Fruit fly (Drosophila melanogaster) whole organism, embryonic: ENCODE results near the gene yps.

Experiments
- Abd-B ChIP-seq: fragments of 200-800 bp; sonication (Bioruptor generic); optimal IDR thresholded peaks from 2 replicates; lab custom pipeline; 2018; ENCODE audit warnings: missing biosample characterization, mild to moderate bottlenecking, missing genetic modification characterization, moderate library complexity
- Adf1 ChIP-seq: fragments of 200-800 bp; sonication (Bioruptor generic); IDR thresholded peaks from 2 replicates; pipeline ENCODE4 v1.3.6; 2022; ENCODE audit warnings: missing biosample characterization, missing genetic modification characterization
- BtbVII ChIP-seq: fragments of 200-800 bp; sonication (Bioruptor generic); optimal IDR thresholded peaks from 3 replicates; lab custom pipeline; 2017; ENCODE audit warnings: missing biosample characterization, mild to moderate bottlenecking, missing genetic modification characterization
- CG13123 ChIP-seq: fragments of 200-800 bp; sonication (Bioruptor generic); optimal IDR thresholded peaks from 2 replicates; lab custom pipeline; 2016; ENCODE audit warnings: missing biosample characterization, missing genetic modification characterization
- CG13287 ChIP-seq: fragments of 200-800 bp; sonication (Bioruptor generic); IDR thresholded peaks from 2 replicates; pipeline ENCODE4 v1.3.6; 2022; ENCODE audit warnings: missing biosample characterization, missing genetic modification characterization; ENCODE audit not compliant: partially characterized antibody
- CG14710 ChIP-seq: fragments of 200-800 bp; sonication (Bioruptor generic); optimal IDR thresholded peaks from 3 replicates; lab custom pipeline; 2019; ENCODE audit warnings: missing biosample characterization, mild to moderate bottlenecking, missing genetic modification characterization, moderate library complexity
- CG17328 ChIP-seq: fragments of 200-800 bp; sonication (Bioruptor generic); IDR thresholded peaks from 2 replicates; pipeline ENCODE4 v1.3.6; 2022; ENCODE audit warnings: missing biosample characterization, missing genetic modification characterization
- CG17361 ChIP-seq: fragments of 200-800 bp; sonication (Bioruptor generic); IDR thresholded peaks from 3 replicates; pipeline ENCODE4 v1.3.6; 2022; ENCODE audit warnings: missing biosample characterization, missing genetic modification characterization
- CG2199 ChIP-seq: fragments of 200-800 bp; sonication (Bioruptor generic); IDR thresholded peaks from 3 replicates; pipeline ENCODE4 v1.3.6; 2022; ENCODE audit warnings: missing biosample characterization, missing genetic modification characterization
- CG2678 ChIP-seq: fragments of 200-800 bp; sonication (Bioruptor generic); optimal IDR thresholded peaks from 3 replicates; lab custom pipeline; 2019; ENCODE audit warnings: missing biosample characterization, mild to moderate bottlenecking, missing genetic modification characterization, moderate library complexity
- CG2875 ChIP-seq: fragments of 200-800 bp; sonication (Bioruptor generic); optimal IDR thresholded peaks from 2 replicates; lab custom pipeline; 2017; ENCODE audit warnings: missing biosample characterization, mild to moderate bottlenecking, missing genetic modification characterization, missing genetic modification reagents
- CG32532 ChIP-seq: fragments of 200-800 bp; sonication (Bioruptor generic); IDR thresholded peaks from 2 replicates; pipeline ENCODE4 v1.3.6; 2022; ENCODE audit warnings: missing biosample characterization, missing genetic modification characterization
- CG32772 ChIP-seq: fragments of 200-800 bp; sonication (Bioruptor generic); IDR thresholded peaks from 2 replicates; pipeline ENCODE4 v1.3.6; 2022; ENCODE audit warnings: missing biosample characterization, missing genetic modification characterization
- CG4360 ChIP-seq: fragments of 200-800 bp; sonication (Bioruptor generic); IDR thresholded peaks from 2 replicates; pipeline ENCODE4 v1.3.6; 2022; ENCODE audit warnings: missing biosample characterization, missing genetic modification characterization
- CG4730 ChIP-seq: fragments of 200-800 bp; sonication (Bioruptor generic); IDR thresholded peaks from 2 replicates; pipeline ENCODE4 v1.3.6; 2022; ENCODE audit warnings: missing biosample characterization, missing genetic modification characterization
- CG6854 ChIP-seq: fragments of 200-800 bp; sonication (Bioruptor generic); optimal IDR thresholded peaks from 3 replicates; lab custom pipeline; 2017; ENCODE audit warnings: missing biosample characterization, mild to moderate bottlenecking, missing genetic modification characterization
- CG7271 ChIP-seq: fragments of 200-800 bp; sonication (Bioruptor generic); optimal IDR thresholded peaks from 2 replicates; lab custom pipeline; 2018; ENCODE audit warnings: missing biosample characterization, mild to moderate bottlenecking, missing genetic modification characterization, moderate library complexity
- CG7786 ChIP-seq: fragments of 200-800 bp; sonication (Bioruptor generic); optimal IDR thresholded peaks from 2 replicates; lab custom pipeline; 2016; ENCODE audit warnings: missing biosample characterization, missing genetic modification characterization
- CG8944 ChIP-seq: fragments of 200-800 bp; sonication (Bioruptor generic); optimal IDR thresholded peaks from 3 replicates; lab custom pipeline; 2016; ENCODE audit warnings: missing biosample characterization, missing genetic modification characterization
- CoRest ChIP-seq: fragments of 200-800 bp; sonication (Bioruptor generic); optimal IDR thresholded peaks from 3 replicates; lab custom pipeline; 2018; ENCODE audit warnings: missing biosample characterization, mild to moderate bottlenecking, missing genetic modification characterization, moderate library complexity
- Dip2 ChIP-seq: fragments of 200-800 bp; sonication (Bioruptor generic); IDR thresholded peaks from 2 replicates; pipeline ENCODE4 v1.3.6; 2022; ENCODE audit warnings: missing biosample characterization, missing genetic modification characterization
- Dll ChIP-seq: fragments of 200-800 bp; sonication (Bioruptor generic); IDR thresholded peaks from 4 replicates; pipeline ENCODE4 v1.3.6; 2022; ENCODE audit warnings: missing biosample characterization, missing genetic modification characterization; ENCODE audit not compliant: partially characterized antibody
- ERR ChIP-seq: fragments of 200-800 bp; sonication (Bioruptor generic); optimal IDR thresholded peaks from 2 replicates; lab custom pipeline; 2016; ENCODE audit warnings: missing biosample characterization, missing genetic modification characterization
- Eip74EF ChIP-seq, 2 experiments: fragments of 200-800 bp in 1 of 2; fragments of >200 bp in 1 of 2; sonication (Bioruptor generic) in 1 of 2; optimal IDR thresholded peaks; 2 replicates each; lab custom pipeline; 2017 to 2019; ENCODE audit warnings: missing biosample characterization in 2 of 2, missing genetic modification characterization in 2 of 2, mild to moderate bottlenecking in 1 of 2, moderate library complexity in 1 of 2
- Fer1 ChIP-seq: fragments of 200-800 bp; sonication (Bioruptor generic); optimal IDR thresholded peaks from 2 replicates; lab custom pipeline; 2017; ENCODE audit warnings: missing biosample characterization, mild to moderate bottlenecking, missing genetic modification characterization
- Hr39 ChIP-seq: fragments of >200 bp; optimal IDR thresholded peaks from 2 replicates; lab custom pipeline; 2017
- Med ChIP-seq: fragments of 200-800 bp; sonication (Bioruptor generic); peaks from one replicate; lab custom pipeline; 2016; ENCODE audit warnings: missing biosample characterization, missing genetic modification characterization, mild to moderate bottlenecking, inconsistent platforms, moderate library complexity
- Sin3A ChIP-seq: fragments of >200 bp; optimal IDR thresholded peaks from 2 replicates; lab custom pipeline; 2018
- Sox100B ChIP-seq: fragments of 200-800 bp; sonication (Bioruptor generic); optimal IDR thresholded peaks from 3 replicates; lab custom pipeline; 2018; ENCODE audit warnings: missing biosample characterization, mild to moderate bottlenecking, missing genetic modification characterization
- Sox102F ChIP-seq: fragments of 200-800 bp; sonication (Bioruptor generic); optimal IDR thresholded peaks from 2 replicates; lab custom pipeline; 2018; ENCODE audit warnings: missing biosample characterization, mild to moderate bottlenecking, missing genetic modification characterization, moderate library complexity
- Ssrp ChIP-seq: fragments of 200-800 bp; sonication (Bioruptor generic); optimal IDR thresholded peaks from 2 replicates; lab custom pipeline; 2018; ENCODE audit warnings: missing biosample characterization, mild to moderate bottlenecking, missing genetic modification characterization, moderate library complexity
- ase ChIP-seq: fragments of 200-800 bp; sonication (Bioruptor generic); IDR thresholded peaks from 3 replicates; pipeline ENCODE4 v1.3.6; 2022; ENCODE audit warnings: missing biosample characterization, missing genetic modification characterization
- bab2 ChIP-seq: fragments of 200-800 bp; sonication (Bioruptor generic); optimal IDR thresholded peaks from 2 replicates; lab custom pipeline; 2016; ENCODE audit warnings: missing biosample characterization, missing genetic modification characterization
- ems ChIP-seq: fragments of 200-800 bp; sonication (Bioruptor generic); optimal IDR thresholded peaks from 3 replicates; lab custom pipeline; 2016; ENCODE audit warnings: missing biosample characterization, missing genetic modification characterization
- eyg ChIP-seq: fragments of 200-800 bp; sonication (Bioruptor generic); optimal IDR thresholded peaks from 3 replicates; lab custom pipeline; 2016; ENCODE audit warnings: missing biosample characterization, missing genetic modification characterization
- h ChIP-seq: fragments of >200 bp; optimal IDR thresholded peaks from 2 replicates; lab custom pipeline; 2017
- lola ChIP-seq, 3 experiments: fragments of >200 bp in 2 of 3; fragments of 200-800 bp in 1 of 3; sonication (Bioruptor generic) in 1 of 3; optimal IDR thresholded peaks; 2 replicates each; lab custom pipeline; 2017 to 2019; ENCODE audit warnings: missing biosample characterization in 3 of 3, missing genetic modification characterization in 3 of 3, mild to moderate bottlenecking in 1 of 3, moderate library complexity in 1 of 3
- mirr ChIP-seq: fragments of 200-800 bp; sonication (Bioruptor generic); optimal IDR thresholded peaks from 3 replicates; lab custom pipeline; 2018; ENCODE audit warnings: missing biosample characterization, mild to moderate bottlenecking, missing genetic modification characterization
- oc ChIP-seq: fragments of 200-800 bp; sonication (Bioruptor generic); optimal IDR thresholded peaks from 2 replicates; lab custom pipeline; 2018; ENCODE audit warnings: missing biosample characterization, mild to moderate bottlenecking, missing genetic modification characterization, moderate library complexity
- onecut ChIP-seq: fragments of 200-800 bp; sonication (Bioruptor generic); IDR thresholded peaks from 2 replicates; pipeline ENCODE4 v1.3.6; 2022; ENCODE audit warnings: missing biosample characterization, missing genetic modification characterization
- psq ChIP-seq: fragments of 200-800 bp; sonication (Bioruptor generic); optimal IDR thresholded peaks from 2 replicates; lab custom pipeline; 2017; ENCODE audit warnings: missing biosample characterization, missing genetic modification characterization
- pzg ChIP-seq: fragments of 200-800 bp; sonication (Bioruptor generic); optimal IDR thresholded peaks from 3 replicates; lab custom pipeline; 2018; ENCODE audit warnings: missing biosample characterization, mild to moderate bottlenecking, missing genetic modification characterization, moderate library complexity
- ro ChIP-seq: fragments of 200-800 bp; sonication (Bioruptor generic); IDR thresholded peaks from 2 replicates; pipeline ENCODE4 v1.3.6; 2022; ENCODE audit warnings: missing biosample characterization, missing genetic modification characterization
- sc ChIP-seq, 3 experiments: fragments of >200 bp in 2 of 3; fragments of 200-800 bp in 1 of 3; sonication (Bioruptor generic) in 1 of 3; optimal IDR thresholded peaks; 2 replicates in 2 of 3; 3 replicates in 1 of 3; lab custom pipeline; 2017; ENCODE audit warnings: mild to moderate bottlenecking in 1 of 3, missing biosample characterization in 1 of 3, missing genetic modification characterization in 1 of 3, missing genetic modification reagents in 1 of 3
- slbo ChIP-seq: fragments of 200-800 bp; sonication (Bioruptor generic); IDR thresholded peaks from 2 replicates; pipeline ENCODE4 v1.3.6; 2022; ENCODE audit warnings: missing biosample characterization, missing genetic modification characterization
- tin ChIP-seq: fragments of 200-800 bp; sonication (Bioruptor generic); optimal IDR thresholded peaks from 3 replicates; lab custom pipeline; 2016; ENCODE audit warnings: missing biosample characterization, missing genetic modification characterization
- tio ChIP-seq: fragments of 200-800 bp; sonication (Bioruptor generic); optimal IDR thresholded peaks from 2 replicates; lab custom pipeline; 2017; ENCODE audit warnings: missing biosample characterization, missing genetic modification characterization, inconsistent platforms
- trem ChIP-seq: fragments of 200-800 bp; optimal IDR thresholded peaks from 3 replicates; lab custom pipeline; 2019; ENCODE audit warnings: missing biosample characterization, mild to moderate bottlenecking, missing genetic modification characterization, moderate library complexity
- zfh1 ChIP-seq: fragments of 200-800 bp; sonication (Bioruptor generic); IDR thresholded peaks from 3 replicates; pipeline ENCODE4 v1.3.6; 2022; ENCODE audit warnings: missing biosample characterization, missing genetic modification characterization

Gene yps

DNA sequence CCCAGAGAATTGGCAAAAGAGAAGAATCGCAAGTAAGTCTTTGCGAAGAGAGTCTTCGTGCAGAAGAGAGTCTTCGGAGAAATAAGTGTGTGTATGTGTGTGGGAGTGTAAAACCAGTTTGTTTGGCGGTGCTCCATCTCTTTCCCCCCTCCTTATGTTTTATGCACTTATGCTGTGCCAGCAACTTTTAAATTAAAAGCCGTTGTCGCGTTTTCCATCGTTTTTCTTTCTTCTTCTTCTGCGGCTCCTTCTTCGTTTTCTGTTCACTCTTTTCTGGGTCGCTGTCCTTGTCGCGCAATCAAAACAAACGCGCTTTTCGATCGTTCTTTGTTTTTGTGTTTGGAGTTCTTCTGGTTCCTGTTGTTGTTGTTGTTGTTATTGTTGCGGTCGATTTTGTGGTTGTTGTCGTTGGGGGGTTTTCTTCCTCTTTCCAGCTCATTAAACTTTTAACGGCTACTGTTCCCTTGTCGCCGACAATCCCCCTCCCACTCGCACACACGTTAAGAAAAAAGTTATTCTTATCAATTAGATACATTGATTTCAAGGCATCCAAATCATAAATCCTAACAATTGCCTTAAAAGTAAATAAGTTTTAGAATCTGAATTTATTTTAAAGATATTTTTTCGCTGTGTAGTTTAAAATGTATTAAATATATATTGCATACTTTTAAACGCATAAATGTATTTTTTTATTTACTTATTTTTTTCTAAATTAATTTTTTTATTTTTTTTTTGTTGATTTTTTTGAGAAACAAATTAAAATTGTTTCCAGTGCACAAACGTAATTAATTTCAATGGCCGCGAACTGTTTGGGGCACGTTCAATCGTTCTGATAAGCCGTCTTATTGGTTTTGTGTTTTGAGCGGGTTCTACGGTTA, 13.6 kb downstream of the yps start (continued):
- peak; percentile 74 for TF ChIP-seq slbo (GFP tag; lab: Robert Waterston, UW)
- TF ChIP-seq oc (tag; lab: Kevin White, UChicago) = peak; percentile 78
- peak; percentile 72 for TF ChIP-seq Med (GFP tag; lab: Kevin White, UChicago)
- peak; percentile 74; the same call in 1 of the 3 replicates for TF ChIP-seq CG2199 (GFP tag; lab: Robert Waterston, UW)
- peak; percentile 67 for TF ChIP-seq CG4730 (GFP tag; lab: Robert Waterston, UW)
- peak; percentile 91 for TF ChIP-seq trem (tag; lab: Kevin White, UChicago)
- TF ChIP-seq Sox102F (GFP tag; lab: Kevin White, UChicago) = peak; percentile 89
- TF ChIP-seq ro = peak; percentile 56; the same call in 1 of the 2 replicates
- no peak for TF ChIP-seq Dip2 (GFP tag; lab: Robert Waterston, UW)
- peak; percentile 14 for TF ChIP-seq CG6854 (GFP tag; lab: Kevin White, UChicago)
- TF ChIP-seq zfh1 (GFP tag; lab: Robert Waterston, UW) = peak; percentile 61; the same call in 2 of the 3 replicates
- TF ChIP-seq Hr39 (lab: Kevin White, UChicago) = no peak
- TF ChIP-seq tio (GFP tag; lab: Kevin White, UChicago) = peak; percentile 60
- peak; percentile 94 for TF ChIP-seq CG14710
- no peak for TF ChIP-seq Sin3A
- peak; percentile 91 for TF ChIP-seq CG4360 (GFP tag; lab: Robert Waterston, UW)
- TF ChIP-seq Ssrp (tag; lab: Kevin White, UChicago) = peak; percentile 93
- TF ChIP-seq CG13287 (GFP tag; lab: Robert Waterston, UW) = no peak
- peak; percentile 57 for TF ChIP-seq CG13123 (GFP tag; lab: Kevin White, UChicago)
- TF ChIP-seq Eip74EF (GFP tag; optimal IDR thresholded peaks at IDR 0.05; lab: Kevin White, UChicago) = peak in 1 of 2 experiments; percentile 82
- TF ChIP-seq CG2875 (GFP tag; lab: Kevin White, UChicago) = peak; percentile 64
- TF ChIP-seq CG7271 (tag; lab: Kevin White, UChicago) = peak; percentile 84
- TF ChIP-seq Adf1 (GFP tag; lab: Robert Waterston, UW) = no peak
- no peak for TF ChIP-seq mirr (GFP tag; lab: Kevin White, UChicago)
- TF ChIP-seq lola (GFP tag; optimal IDR thresholded peaks at IDR 0.05; lab: Kevin White, UChicago) = peak in 1 of 3 experiments; percentile 98
- TF ChIP-seq ERR (GFP tag; lab: Kevin White, UChicago) = no peak
- TF ChIP-seq CG7786 = no peak
- peak; percentile 73 for TF ChIP-seq BtbVII (GFP tag; lab: Kevin White, UChicago)
- TF ChIP-seq bab2 (GFP tag; lab: Kevin White, UChicago) = peak; percentile 54
- peak; percentile 67 for TF ChIP-seq Fer1 (GFP tag; lab: Kevin White, UChicago)
- TF ChIP-seq pzg (GFP tag; lab: Kevin White, UChicago) = no peak
- peak; percentile 98 for TF ChIP-seq CG17361 (GFP tag; lab: Robert Waterston, UW)
- peak; percentile 46 for TF ChIP-seq psq (GFP tag; lab: Kevin White, UChicago)
- TF ChIP-seq CG32772 (GFP tag; lab: Robert Waterston, UW) = peak; percentile 65; the same call in 1 of the 2 replicates
- peak; percentile 40 for TF ChIP-seq onecut
- TF ChIP-seq CoRest (tag; lab: Kevin White, UChicago) = peak; percentile 95
- TF ChIP-seq eyg (GFP tag; lab: Kevin White, UChicago) = no peak
- no peak for TF ChIP-seq h (lab: Kevin White, UChicago)
- peak; percentile 95 for TF ChIP-seq CG2678 (tag; lab: Kevin White, UChicago)
- no peak for TF ChIP-seq sc (optimal IDR thresholded peaks at IDR 0.05; lab: Kevin White, UChicago)
- TF ChIP-seq sc (GFP tag; optimal IDR thresholded peaks at IDR 0.05; lab: Kevin White, UChicago) = peak; percentile 78
- TF ChIP-seq CG8944 (GFP tag; lab: Kevin White, UChicago) = peak; percentile 11
- peak; percentile 73 for TF ChIP-seq CG17328 (GFP tag; lab: Robert Waterston, UW)
- peak; percentile 93 for TF ChIP-seq Abd-B
- TF ChIP-seq Sox100B = peak; percentile 90
- TF ChIP-seq CG32532 (GFP tag; lab: Robert Waterston, UW) = peak; percentile 63
- peak; percentile 57 for TF ChIP-seq tin (GFP tag; lab: Kevin White, UChicago)
- 0 out of 3 replicates have a peak, but pooled peaks have one; percentile 57 for TF ChIP-seq ase
- peak; percentile 59 for TF ChIP-seq ems (GFP tag; lab: Kevin White, UChicago)
- TF ChIP-seq Dll = no peak
